Fruit fly (Drosophila melanogaster) whole organism, prepupa: ENCODE measurements around the gene CG7110.
A peak's percentile ranks its signal among the peaks of the same experiment; 100 is the strongest.

Experiments used
- Blimp-1 ChIP-seq: fragments of 200-800 bp; sonication (Bioruptor generic); optimal IDR thresholded peaks from 3 replicates; lab custom pipeline; 2017; ENCODE audit warnings: missing biosample characterization, missing genetic modification characterization, mild to moderate bottlenecking, moderate library complexity, missing genetic modification reagents
- CG11294 ChIP-seq: fragments of 200-800 bp; sonication (Bioruptor generic); IDR thresholded peaks from 2 replicates; pipeline ENCODE4 v1.3.6; 2022; ENCODE audit warnings: missing biosample characterization, missing genetic modification characterization
- CG11762 ChIP-seq: fragments of 200-800 bp; sonication (Bioruptor generic); optimal IDR thresholded peaks from 3 replicates; lab custom pipeline; 2016; ENCODE audit warnings: missing biosample characterization, missing genetic modification characterization; ENCODE audit not compliant: insufficient read depth
- CG15336 ChIP-seq: fragments of 200-800 bp; sonication (Bioruptor generic); IDR thresholded peaks from 2 replicates; pipeline ENCODE4 v1.3.6; 2022; ENCODE audit warnings: missing biosample characterization, missing genetic modification characterization
- CG1621 ChIP-seq: fragments of 200-800 bp; sonication (Bioruptor generic); optimal IDR thresholded peaks from 3 replicates; lab custom pipeline; 2018; ENCODE audit warnings: missing biosample characterization, mild to moderate bottlenecking, missing genetic modification characterization
- CG3032 ChIP-seq: fragments of 200-800 bp; optimal IDR thresholded peaks from 2 replicates; lab custom pipeline; 2019; ENCODE audit warnings: missing biosample characterization, mild to moderate bottlenecking, missing genetic modification characterization, moderate library complexity
- CG31627 ChIP-seq: fragments of 200-800 bp; sonication (Bioruptor generic); optimal IDR thresholded peaks from 3 replicates; lab custom pipeline; 2016; ENCODE audit warnings: missing biosample characterization, missing genetic modification characterization
- CG32006 ChIP-seq: fragments of 200-800 bp; sonication (Bioruptor generic); optimal IDR thresholded peaks from 3 replicates; lab custom pipeline; 2017; ENCODE audit warnings: missing biosample characterization, mild to moderate bottlenecking, missing genetic modification characterization
- CG34406 ChIP-seq: fragments of 200-800 bp; sonication (Bioruptor generic); optimal IDR thresholded peaks from 3 replicates; lab custom pipeline; 2016; ENCODE audit warnings: missing biosample characterization, missing genetic modification characterization
- CG3919 ChIP-seq: fragments of 200-800 bp; sonication (Bioruptor generic); optimal IDR thresholded peaks from 3 replicates; lab custom pipeline; 2016; ENCODE audit warnings: missing biosample characterization, missing genetic modification characterization
- CG4318 ChIP-seq: fragments of 200-800 bp; sonication (Bioruptor generic); optimal IDR thresholded peaks from 3 replicates; lab custom pipeline; 2017; ENCODE audit warnings: missing biosample characterization, mild to moderate bottlenecking, missing genetic modification characterization
- CG6163 ChIP-seq: fragments of 200-800 bp; sonication (Bioruptor generic); IDR thresholded peaks from 3 replicates; pipeline ENCODE4 v1.3.6; 2022; ENCODE audit warnings: missing biosample characterization, missing genetic modification characterization
- CG6276 ChIP-seq: fragments of 200-800 bp; sonication (Bioruptor generic); optimal IDR thresholded peaks from 2 replicates; lab custom pipeline; 2017; ENCODE audit warnings: missing biosample characterization, mild to moderate bottlenecking, missing genetic modification characterization
- CG6792 ChIP-seq: fragments of 200-800 bp; sonication (Bioruptor generic); optimal IDR thresholded peaks from 3 replicates; lab custom pipeline; 2016; ENCODE audit warnings: missing biosample characterization, missing genetic modification characterization
- CG6808 ChIP-seq: fragments of 200-800 bp; sonication (Bioruptor generic); optimal IDR thresholded peaks from 3 replicates; lab custom pipeline; 2017; ENCODE audit warnings: missing biosample characterization, missing genetic modification characterization, mild to moderate bottlenecking, moderate library complexity, missing genetic modification reagents
- CG6854 ChIP-seq: fragments of 200-800 bp; sonication (Bioruptor generic); optimal IDR thresholded peaks from 2 replicates; lab custom pipeline; 2017; ENCODE audit warnings: missing biosample characterization, mild to moderate bottlenecking, missing genetic modification characterization
- CG7368 ChIP-seq: fragments of 200-800 bp; sonication (Bioruptor generic); optimal IDR thresholded peaks from 3 replicates; lab custom pipeline; 2016; ENCODE audit warnings: missing biosample characterization, missing genetic modification characterization
- CG8119 ChIP-seq: fragments of 200-800 bp; sonication (Bioruptor generic); IDR thresholded peaks from 3 replicates; pipeline ENCODE4 v1.3.6; 2022; ENCODE audit warnings: missing biosample characterization, missing genetic modification characterization
- CG8319 ChIP-seq: fragments of 200-800 bp; sonication (Bioruptor generic); optimal IDR thresholded peaks from 3 replicates; lab custom pipeline; 2016; ENCODE audit warnings: missing biosample characterization, missing genetic modification characterization
- CG8632 ChIP-seq: fragments of 200-800 bp; sonication (Bioruptor generic); optimal IDR thresholded peaks from 3 replicates; lab custom pipeline; 2016; ENCODE audit warnings: missing biosample characterization, missing genetic modification characterization
- CG9139 ChIP-seq: fragments of 200-800 bp; sonication (Bioruptor generic); optimal IDR thresholded peaks from 3 replicates; lab custom pipeline; 2017; ENCODE audit warnings: missing biosample characterization, mild to moderate bottlenecking, missing genetic modification characterization
- Eip75B ChIP-seq: fragments of 200-800 bp; sonication (Bioruptor generic); optimal IDR thresholded peaks from 3 replicates; lab custom pipeline; 2016; ENCODE audit warnings: missing biosample characterization, missing genetic modification characterization
- Eip93F ChIP-seq: fragments of 200-800 bp; sonication (Bioruptor generic); optimal IDR thresholded peaks from 2 replicates; lab custom pipeline; 2016; ENCODE audit warnings: missing biosample characterization, mild to moderate bottlenecking, missing genetic modification characterization
- Ets21C ChIP-seq: fragments of 200-800 bp; sonication (Bioruptor generic); optimal IDR thresholded peaks from 3 replicates; lab custom pipeline; 2016; ENCODE audit warnings: missing biosample characterization, missing genetic modification characterization
- Ets96B ChIP-seq: fragments of 200-800 bp; optimal IDR thresholded peaks from 2 replicates; lab custom pipeline; 2019; ENCODE audit warnings: missing biosample characterization, mild to moderate bottlenecking, missing genetic modification characterization, moderate library complexity
- Gug ChIP-seq: fragments of 200-800 bp; sonication (Bioruptor generic); IDR thresholded peaks from 2 replicates; pipeline ENCODE4 v1.3.6; 2022; ENCODE audit warnings: missing biosample characterization, missing genetic modification characterization
- Hr38 ChIP-seq: sonication (Bioruptor generic); optimal IDR thresholded peaks from 2 replicates; lab custom pipeline; 2016; ENCODE audit warnings: missing biosample characterization, missing genetic modification characterization
- Hr4 ChIP-seq: fragments of 200-800 bp; sonication (Bioruptor generic); optimal IDR thresholded peaks from 3 replicates; lab custom pipeline; 2016; ENCODE audit warnings: missing biosample characterization, missing genetic modification characterization
- Lpt ChIP-seq: fragments of 200-800 bp; sonication (Bioruptor generic); optimal IDR thresholded peaks from 3 replicates; lab custom pipeline; 2016; ENCODE audit warnings: missing biosample characterization, missing genetic modification characterization
- Met ChIP-seq: fragments of 200-800 bp; sonication (Bioruptor generic); optimal IDR thresholded peaks from 3 replicates; lab custom pipeline; 2016; ENCODE audit warnings: missing biosample characterization, missing genetic modification characterization
- OdsH ChIP-seq: fragments of 200-800 bp; sonication (Bioruptor generic); optimal IDR thresholded peaks from 3 replicates; lab custom pipeline; 2016; ENCODE audit warnings: missing biosample characterization, missing genetic modification characterization
- Smox ChIP-seq: fragments of 200-800 bp; sonication (Bioruptor generic); optimal IDR thresholded peaks from 3 replicates; lab custom pipeline; 2016; ENCODE audit warnings: missing biosample characterization, missing genetic modification characterization
- Sox102F ChIP-seq: fragments of 200-800 bp; sonication (Bioruptor generic); optimal IDR thresholded peaks from 2 replicates; lab custom pipeline; 2016; ENCODE audit warnings: missing biosample characterization, mild to moderate bottlenecking, missing genetic modification characterization
- Sox15 ChIP-seq: fragments of 200-800 bp; sonication (Bioruptor generic); optimal IDR thresholded peaks from 3 replicates; lab custom pipeline; 2016; ENCODE audit warnings: missing biosample characterization, missing genetic modification characterization
- achi ChIP-seq: fragments of 200-800 bp; sonication (Bioruptor generic); optimal IDR thresholded peaks from 3 replicates; lab custom pipeline; 2016; ENCODE audit warnings: missing biosample characterization, missing genetic modification characterization
- acj6 ChIP-seq: fragments of 200-800 bp; sonication (Bioruptor generic); optimal IDR thresholded peaks from 3 replicates; lab custom pipeline; 2016; ENCODE audit warnings: missing biosample characterization, missing genetic modification characterization
- cyc ChIP-seq: fragments of 200-800 bp; sonication (Bioruptor generic); optimal IDR thresholded peaks from 3 replicates; lab custom pipeline; 2016; ENCODE audit warnings: missing biosample characterization, missing genetic modification characterization
- dac ChIP-seq: fragments of 200-800 bp; sonication (Bioruptor generic); optimal IDR thresholded peaks from 2 replicates; lab custom pipeline; 2017; ENCODE audit warnings: missing biosample characterization, mild to moderate bottlenecking, missing genetic modification characterization
- dsx ChIP-seq: fragments of 200-800 bp; optimal IDR thresholded peaks from 3 replicates; lab custom pipeline; 2019; ENCODE audit warnings: missing biosample characterization, mild to moderate bottlenecking, missing genetic modification characterization, moderate library complexity; ENCODE audit not compliant: poor library complexity, severe bottlenecking
- fd59A ChIP-seq: fragments of 200-800 bp; sonication (Bioruptor generic); optimal IDR thresholded peaks from 2 replicates; lab custom pipeline; 2017; ENCODE audit warnings: missing biosample characterization, mild to moderate bottlenecking, missing genetic modification characterization, missing genetic modification reagents
- fd85E ChIP-seq: fragments of 200-800 bp; sonication (Bioruptor generic); optimal IDR thresholded peaks from 3 replicates; lab custom pipeline; 2016; ENCODE audit warnings: missing biosample characterization, missing genetic modification characterization
- lz ChIP-seq: fragments of 200-800 bp; sonication (Bioruptor generic); optimal IDR thresholded peaks from 3 replicates; lab custom pipeline; 2016; ENCODE audit warnings: missing biosample characterization, missing genetic modification characterization
- net ChIP-seq: fragments of 200-800 bp; sonication (Bioruptor generic); optimal IDR thresholded peaks from 3 replicates; lab custom pipeline; 2016; ENCODE audit warnings: missing biosample characterization, missing genetic modification characterization
- salr ChIP-seq, 2 experiments: fragments of 200-800 bp; sonication (Bioruptor generic); optimal IDR thresholded peaks; 3 replicates each; lab custom pipeline; 2016 to 2018; ENCODE audit warnings: missing biosample characterization in 2 of 2, missing genetic modification characterization in 2 of 2, mild to moderate bottlenecking in 1 of 2
- ss ChIP-seq, 2 experiments: fragments of 200-800 bp; sonication (Bioruptor generic); optimal IDR thresholded peaks; 2 replicates in 1 of 2; 3 replicates in 1 of 2; lab custom pipeline; 2017 to 2018; ENCODE audit warnings: mild to moderate bottlenecking in 2 of 2, missing biosample characterization in 2 of 2, missing genetic modification characterization in 2 of 2, moderate library complexity in 1 of 2
- topi ChIP-seq: fragments of 200-800 bp; sonication (Bioruptor generic); optimal IDR thresholded peaks from 3 replicates; lab custom pipeline; 2016; ENCODE audit warnings: missing biosample characterization, missing genetic modification characterization
- vri ChIP-seq: fragments of 200-800 bp; sonication (Bioruptor generic); optimal IDR thresholded peaks from 3 replicates; lab custom pipeline; 2016; ENCODE audit warnings: missing biosample characterization, mild to moderate bottlenecking, missing genetic modification characterization

The CG7110 gene

dm6 chr2L:13387255-13387654 is 11.5 kb upstream of the CG7110 start, which contains the start of the genes Ing5 and CG7099 (continued):
- peak; percentile 78 for TF ChIP-seq Blimp-1 (GFP tag; lab: Kevin White, UChicago)
- TF ChIP-seq topi (GFP tag; lab: Kevin White, UChicago), result peak; percentile 95
- peak; percentile 96 for TF ChIP-seq lz
- TF ChIP-seq OdsH (GFP tag; lab: Kevin White, UChicago), result peak; percentile 97
- peak; percentile 93 for TF ChIP-seq net
- peak; percentile 93 for TF ChIP-seq CG6792
- peak in 1 of 2 experiments; percentile 89 for TF ChIP-seq ss (GFP tag; optimal IDR thresholded peaks at IDR 0.05; lab: Kevin White, UChicago)
- peak; percentile 90 for TF ChIP-seq Lpt
- peak; percentile 95 for TF ChIP-seq CG8632 (GFP tag; lab: Kevin White, UChicago)
- peak; percentile 96 for TF ChIP-seq Hr4
- TF ChIP-seq CG11762 (GFP tag; lab: Kevin White, UChicago), result peak; percentile 92
- peak; percentile 93 for TF ChIP-seq Ets21C (GFP tag; lab: Kevin White, UChicago)
- peak; percentile 95 for TF ChIP-seq cyc
- TF ChIP-seq Met (GFP tag; lab: Kevin White, UChicago), result peak; percentile 95
- peak; percentile 94 for TF ChIP-seq Ets96B
- TF ChIP-seq CG11294, result peak; percentile 90
- TF ChIP-seq Smox (GFP tag; lab: Kevin White, UChicago), result peak; percentile 95
- peak; percentile 88 for TF ChIP-seq dac
- TF ChIP-seq CG32006, result peak; percentile 94
- TF ChIP-seq CG6163 (GFP tag; lab: Robert Waterston, UW), result peak; percentile 96
- peak; percentile 90 for TF ChIP-seq CG7368
- TF ChIP-seq Gug, result peak; percentile 93
- peak; percentile 19 for TF ChIP-seq Hr38 (GFP tag; lab: Kevin White, UChicago)
- TF ChIP-seq CG8319 (GFP tag; lab: Kevin White, UChicago), result peak; percentile 90

dm6 chr2L:13394903-13395302 is 3.9 kb upstream of the CG7110 start, which contains the start of gene RpL24:
Gene RpL24, minus strand, starts transcription at chr2L:13395131.
- TF ChIP-seq fd85E (GFP tag; lab: Kevin White, UChicago), result peak; percentile 90
- TF ChIP-seq Smox (GFP tag; lab: Kevin White, UChicago), result peak; percentile 82
- TF ChIP-seq CG4318 (GFP tag; lab: Kevin White, UChicago), result no peak
- peak; percentile 18; the same call in 1 of the 2 replicates for TF ChIP-seq CG11294
- TF ChIP-seq CG8119 (GFP tag; lab: Robert Waterston, UW), result no peak
- TF ChIP-seq CG32006, result peak; percentile 41
- TF ChIP-seq CG6808, result peak; percentile 78
- no peak for TF ChIP-seq Ets21C (GFP tag; lab: Kevin White, UChicago)
- no peak for TF ChIP-seq CG15336
- TF ChIP-seq Hr4, result no peak
- TF ChIP-seq Sox102F (GFP tag; lab: Kevin White, UChicago), result peak; percentile 91
- peak; percentile 95 for TF ChIP-seq CG3919 (GFP tag; lab: Kevin White, UChicago)
- peak; percentile 92 for TF ChIP-seq vri (GFP tag; lab: Kevin White, UChicago)
- peak; percentile 90 for TF ChIP-seq lz
- peak; percentile 84 to 92 for TF ChIP-seq ss (GFP tag; optimal IDR thresholded peaks at IDR 0.05; lab: Kevin White, UChicago)
- TF ChIP-seq CG34406, result peak; percentile 86
- TF ChIP-seq dsx (GFP tag; lab: Kevin White, UChicago), result no peak
- peak; percentile 1 for TF ChIP-seq Sox15 (GFP tag; lab: Kevin White, UChicago)
- peak; percentile 58 for TF ChIP-seq CG6276 (GFP tag; lab: Kevin White, UChicago)
- TF ChIP-seq Hr38 (GFP tag; lab: Kevin White, UChicago), result no peak
- TF ChIP-seq dac, result peak; percentile 75
- TF ChIP-seq acj6 (GFP tag; lab: Kevin White, UChicago), result peak; percentile 85
- peak; percentile 77 for TF ChIP-seq CG8632 (GFP tag; lab: Kevin White, UChicago)
- TF ChIP-seq Ets96B, result peak; percentile 56
- peak; percentile 87 for TF ChIP-seq CG9139 (GFP tag; lab: Kevin White, UChicago)
- peak; percentile 94 for TF ChIP-seq CG6163 (GFP tag; lab: Robert Waterston, UW)
- TF ChIP-seq Blimp-1 (GFP tag; lab: Kevin White, UChicago), result peak; percentile 75
- TF ChIP-seq CG3032, result peak; percentile 65
- peak; percentile 61 for TF ChIP-seq fd59A (GFP tag; lab: Kevin White, UChicago)
- TF ChIP-seq CG11762 (GFP tag; lab: Kevin White, UChicago), result peak; percentile 76
- peak; percentile 84 for TF ChIP-seq cyc
- peak; percentile 83 for TF ChIP-seq achi (GFP tag; lab: Kevin White, UChicago)
- peak; percentile 91 for TF ChIP-seq CG7368
- peak; percentile 79 for TF ChIP-seq CG31627 (GFP tag; lab: Kevin White, UChicago)
- peak; percentile 82 for TF ChIP-seq OdsH (GFP tag; lab: Kevin White, UChicago)
- peak; percentile 89 for TF ChIP-seq Eip75B (GFP tag; lab: Kevin White, UChicago)
- peak; percentile 23 for TF ChIP-seq Lpt
- peak; percentile 19 to 91 for TF ChIP-seq salr (GFP tag; optimal IDR thresholded peaks at IDR 0.05; lab: Kevin White, UChicago)
- TF ChIP-seq CG1621, result peak; percentile 73
- TF ChIP-seq Eip93F, result peak; percentile 23
- peak; percentile 98 for TF ChIP-seq CG6854 (GFP tag; lab: Kevin White, UChicago)
